Worm (Caenorhabditis elegans): Measurements from ENCODE around the gene R08A2.5.
A peak's percentile ranks its signal among the peaks of the same experiment; 100 is the strongest.

Gene R08A2.5

DNA sequence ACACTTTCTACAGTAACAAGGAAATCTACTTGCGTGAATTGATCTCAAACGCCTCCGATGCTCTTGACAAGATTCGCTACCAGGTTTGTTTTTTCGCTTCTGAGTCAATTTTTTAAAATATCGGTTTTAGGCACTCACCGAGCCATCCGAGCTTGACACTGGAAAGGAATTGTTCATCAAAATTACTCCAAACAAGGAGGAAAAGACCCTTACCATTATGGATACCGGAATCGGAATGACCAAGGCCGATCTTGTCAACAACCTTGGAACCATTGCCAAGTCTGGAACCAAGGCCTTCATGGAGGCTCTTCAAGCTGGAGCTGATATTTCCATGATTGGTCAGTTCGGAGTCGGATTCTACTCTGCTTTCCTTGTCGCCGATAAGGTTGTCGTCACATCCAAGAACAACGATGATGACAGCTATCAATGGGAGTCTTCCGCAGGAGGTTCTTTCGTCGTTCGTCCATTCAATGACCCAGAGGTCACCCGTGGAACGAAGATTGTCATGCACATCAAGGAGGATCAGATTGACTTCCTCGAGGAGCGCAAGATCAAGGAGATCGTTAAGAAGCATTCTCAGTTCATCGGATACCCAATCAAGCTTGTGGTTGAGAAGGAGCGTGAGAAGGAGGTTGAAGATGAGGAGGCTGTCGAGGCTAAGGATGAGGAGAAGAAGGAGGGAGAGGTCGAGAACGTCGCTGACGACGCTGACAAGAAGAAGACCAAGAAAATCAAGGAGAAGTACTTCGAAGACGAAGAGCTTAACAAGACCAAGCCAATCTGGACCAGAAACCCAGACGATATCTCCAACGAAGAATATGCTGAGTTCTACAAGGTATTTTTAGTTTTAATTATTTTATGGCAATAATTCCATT lies 25.9 kb upstream of the R08A2.5 start (continued):
- TF ChIP-seq xnd-1 (tag; optimal IDR thresholded peaks at IDR 0.05), result no peak
- no peak for TF ChIP-seq chd-7 (tag; optimal IDR thresholded peaks at IDR 0.05)
- TF ChIP-seq let-607 (tag; optimal IDR thresholded peaks at IDR 0.05), result no peak
- no peak for TF ChIP-seq T07F8.4 (tag; optimal IDR thresholded peaks at IDR 0.05)
- no peak for TF ChIP-seq C06A6.2 (GFP tag; conservative IDR thresholded peaks at IDR 0.05)
- no peak for TF ChIP-seq hlh-12 (tag; optimal IDR thresholded peaks at IDR 0.05)
- no peak for TF ChIP-seq fkh-3 (tag; optimal IDR thresholded peaks at IDR 0.05)
- TF ChIP-seq snpc-1.1 (tag; optimal IDR thresholded peaks at IDR 0.05; ENCODE audit: insufficient read depth), result no peak
- TF ChIP-seq K11D2.4 (GFP tag; IDR thresholded peaks at IDR 0.05), result no peak
- TF ChIP-seq Y79H2A.3 (GFP tag; conservative IDR thresholded peaks at IDR 0.05), result no peak
- no peak for TF ChIP-seq pbrm-1 (GFP tag; IDR thresholded peaks at IDR 0.05)
- TF ChIP-seq ceh-79 (tag; optimal IDR thresholded peaks at IDR 0.05), result no peak
- TF ChIP-seq ekl-4 (GFP tag; IDR thresholded peaks at IDR 0.05), result no peak; the same call in 1 of the 2 replicates
- TF ChIP-seq atf-7 (tag; optimal IDR thresholded peaks at IDR 0.05), result no peak
- no peak for TF ChIP-seq bed-1 (GFP tag; IDR thresholded peaks at IDR 0.05)
- TF ChIP-seq ztf-3 (GFP tag; optimal IDR thresholded peaks at IDR 0.05), result no peak
- no peak for TF ChIP-seq nfya-2 (GFP tag; IDR thresholded peaks at IDR 0.05)
- TF ChIP-seq hsf-1 (GFP tag; IDR thresholded peaks at IDR 0.05), result peak; percentile 48; the same call in 1 of the 2 replicates
- no peak for TF ChIP-seq egl-18 (GFP tag; IDR thresholded peaks at IDR 0.05)
- no peak for TF ChIP-seq egl-44 (GFP tag; IDR thresholded peaks at IDR 0.05)
- TF ChIP-seq K12H6.12 (tag; optimal IDR thresholded peaks at IDR 0.05), result no peak
- peak; percentile 31; the same call in 1 of the 2 replicates for TF ChIP-seq mcd-1 (GFP tag; IDR thresholded peaks at IDR 0.05)
- TF ChIP-seq tbp1 (GFP tag; optimal IDR thresholded peaks at IDR 0.05), result no peak
- TF ChIP-seq athp-1 (tag; optimal IDR thresholded peaks at IDR 0.05), result no peak
- no peak for TF ChIP-seq sea-2 (GFP tag; IDR thresholded peaks at IDR 0.05)
- no peak for TF ChIP-seq snpc-1.3 (tag; optimal IDR thresholded peaks at IDR 0.05; ENCODE audit: insufficient read depth)
- no peak for TF ChIP-seq nhr-90 (tag; optimal IDR thresholded peaks at IDR 0.05)
- no peak for TF ChIP-seq F10E7.11 (tag; optimal IDR thresholded peaks at IDR 0.05)
- no peak for TF ChIP-seq efl-1 (GFP tag; optimal IDR thresholded peaks at IDR 0.05)
- TF ChIP-seq madf-6 (GFP tag; IDR thresholded peaks at IDR 0.05), result peak; percentile 19; the same call in 1 of the 2 replicates
- TF ChIP-seq ztf-6 (GFP tag; IDR thresholded peaks at IDR 0.05), result peak; percentile 44; the same call in 1 of the 2 replicates
- TF ChIP-seq lin-54 (GFP tag; optimal IDR thresholded peaks at IDR 0.05), result no peak
- no peak for TF ChIP-seq hmg-1.2 (GFP tag; IDR thresholded peaks at IDR 0.05)
- no peak for TF ChIP-seq cebp-2 (GFP tag; IDR thresholded peaks at IDR 0.05)
- TF ChIP-seq Y56A3A.18 (GFP tag; IDR thresholded peaks at IDR 0.05), result no peak
- no peak for TF ChIP-seq ztf-26 (tag; optimal IDR thresholded peaks at IDR 0.05)
- no peak for TF ChIP-seq ets-4 (GFP tag; optimal IDR thresholded peaks at IDR 0.05)
- no peak; the same call in 1 of the 2 replicates for TF ChIP-seq ztf-25 (GFP tag; IDR thresholded peaks at IDR 0.05)
- peak; percentile 76 for TF ChIP-seq ama-1 (optimal IDR thresholded peaks at IDR 0.05)
- no peak for TF ChIP-seq ama-1 (GFP tag; optimal IDR thresholded peaks at IDR 0.05)
- no peak for TF ChIP-seq nhr-120 (GFP tag; IDR thresholded peaks at IDR 0.05)
- TF ChIP-seq F37B4.10 (GFP tag; IDR thresholded peaks at IDR 0.05), result 0 out of 2 replicates have a peak, but pooled peaks have one; percentile 9
- no peak for TF ChIP-seq cebp-1 (GFP tag; IDR thresholded peaks at IDR 0.05)
- TF ChIP-seq cebp-1 (tag; optimal IDR thresholded peaks at IDR 0.05), result no peak
- TF ChIP-seq nhr-27 (tag; optimal IDR thresholded peaks at IDR 0.05), result no peak
- TF ChIP-seq attf-6 (GFP tag; IDR thresholded peaks at IDR 0.05), result no peak
- TF ChIP-seq ccch-3 (GFP tag; optimal IDR thresholded peaks at IDR 0.05), result no peak
- TF ChIP-seq nfya-1 (tag; optimal IDR thresholded peaks at IDR 0.05; ENCODE audit: borderline replicate concordance, insufficient read depth), result no peak

Data from whole organism, young adult.